Fruit fly (Drosophila melanogaster) whole organism, prepupa: Measurements from ENCODE around the gene scf.
A peak's percentile ranks its signal among the peaks of the same experiment; 100 is the strongest.

Source experiments
- Blimp-1 ChIP-seq: fragments of 200-800 bp; sonication (Bioruptor generic); optimal IDR thresholded peaks from 3 replicates; lab custom pipeline; 2017; ENCODE audit warnings: missing biosample characterization, missing genetic modification characterization, mild to moderate bottlenecking, moderate library complexity, missing genetic modification reagents
- CG15336 ChIP-seq: fragments of 200-800 bp; sonication (Bioruptor generic); IDR thresholded peaks from 2 replicates; pipeline ENCODE4 v1.3.6; 2022; ENCODE audit warnings: missing biosample characterization, missing genetic modification characterization
- CG1621 ChIP-seq: fragments of 200-800 bp; sonication (Bioruptor generic); optimal IDR thresholded peaks from 3 replicates; lab custom pipeline; 2018; ENCODE audit warnings: missing biosample characterization, mild to moderate bottlenecking, missing genetic modification characterization
- CG16779 ChIP-seq: fragments of 200-800 bp; sonication (Bioruptor generic); optimal IDR thresholded peaks from 3 replicates; lab custom pipeline; 2017; ENCODE audit warnings: missing biosample characterization, mild to moderate bottlenecking, missing genetic modification characterization
- CG3032 ChIP-seq: fragments of 200-800 bp; optimal IDR thresholded peaks from 2 replicates; lab custom pipeline; 2019; ENCODE audit warnings: missing biosample characterization, mild to moderate bottlenecking, missing genetic modification characterization, moderate library complexity
- CG31627 ChIP-seq: fragments of 200-800 bp; sonication (Bioruptor generic); optimal IDR thresholded peaks from 3 replicates; lab custom pipeline; 2016; ENCODE audit warnings: missing biosample characterization, missing genetic modification characterization
- CG34406 ChIP-seq: fragments of 200-800 bp; sonication (Bioruptor generic); optimal IDR thresholded peaks from 3 replicates; lab custom pipeline; 2016; ENCODE audit warnings: missing biosample characterization, missing genetic modification characterization
- CG6792 ChIP-seq: fragments of 200-800 bp; sonication (Bioruptor generic); optimal IDR thresholded peaks from 3 replicates; lab custom pipeline; 2016; ENCODE audit warnings: missing biosample characterization, missing genetic modification characterization
- CG6854 ChIP-seq: fragments of 200-800 bp; sonication (Bioruptor generic); optimal IDR thresholded peaks from 2 replicates; lab custom pipeline; 2017; ENCODE audit warnings: missing biosample characterization, mild to moderate bottlenecking, missing genetic modification characterization
- CG7368 ChIP-seq: fragments of 200-800 bp; sonication (Bioruptor generic); optimal IDR thresholded peaks from 3 replicates; lab custom pipeline; 2016; ENCODE audit warnings: missing biosample characterization, missing genetic modification characterization
- CG8632 ChIP-seq: fragments of 200-800 bp; sonication (Bioruptor generic); optimal IDR thresholded peaks from 3 replicates; lab custom pipeline; 2016; ENCODE audit warnings: missing biosample characterization, missing genetic modification characterization
- Eip78C ChIP-seq: fragments of 200-800 bp; sonication (Bioruptor generic); peaks from one replicate; lab custom pipeline; 2016; ENCODE audit warnings: missing biosample characterization, missing genetic modification characterization
- Gug ChIP-seq: fragments of 200-800 bp; sonication (Bioruptor generic); IDR thresholded peaks from 2 replicates; pipeline ENCODE4 v1.3.6; 2022; ENCODE audit warnings: missing biosample characterization, missing genetic modification characterization
- Hr38 ChIP-seq: sonication (Bioruptor generic); optimal IDR thresholded peaks from 2 replicates; lab custom pipeline; 2016; ENCODE audit warnings: missing biosample characterization, missing genetic modification characterization
- Hr4 ChIP-seq: fragments of 200-800 bp; sonication (Bioruptor generic); optimal IDR thresholded peaks from 3 replicates; lab custom pipeline; 2016; ENCODE audit warnings: missing biosample characterization, missing genetic modification characterization
- Lpt ChIP-seq: fragments of 200-800 bp; sonication (Bioruptor generic); optimal IDR thresholded peaks from 3 replicates; lab custom pipeline; 2016; ENCODE audit warnings: missing biosample characterization, missing genetic modification characterization
- OdsH ChIP-seq: fragments of 200-800 bp; sonication (Bioruptor generic); optimal IDR thresholded peaks from 3 replicates; lab custom pipeline; 2016; ENCODE audit warnings: missing biosample characterization, missing genetic modification characterization
- Sox102F ChIP-seq: fragments of 200-800 bp; sonication (Bioruptor generic); optimal IDR thresholded peaks from 2 replicates; lab custom pipeline; 2016; ENCODE audit warnings: missing biosample characterization, mild to moderate bottlenecking, missing genetic modification characterization
- Sox14 ChIP-seq: fragments of 200-800 bp; sonication (Bioruptor generic); optimal IDR thresholded peaks from 3 replicates; lab custom pipeline; 2016; ENCODE audit warnings: missing biosample characterization, missing genetic modification characterization
- achi ChIP-seq: fragments of 200-800 bp; sonication (Bioruptor generic); optimal IDR thresholded peaks from 3 replicates; lab custom pipeline; 2016; ENCODE audit warnings: missing biosample characterization, missing genetic modification characterization
- acj6 ChIP-seq: fragments of 200-800 bp; sonication (Bioruptor generic); optimal IDR thresholded peaks from 3 replicates; lab custom pipeline; 2016; ENCODE audit warnings: missing biosample characterization, missing genetic modification characterization
- cyc ChIP-seq: fragments of 200-800 bp; sonication (Bioruptor generic); optimal IDR thresholded peaks from 3 replicates; lab custom pipeline; 2016; ENCODE audit warnings: missing biosample characterization, missing genetic modification characterization
- eg ChIP-seq: fragments of 200-800 bp; sonication (Bioruptor generic); IDR thresholded peaks from 3 replicates; pipeline ENCODE4 v1.3.6; 2022; ENCODE audit warnings: missing biosample characterization, missing genetic modification characterization
- esn ChIP-seq: fragments of 200-800 bp; sonication (Bioruptor generic); optimal IDR thresholded peaks from 2 replicates; lab custom pipeline; 2016; ENCODE audit warnings: missing biosample characterization, mild to moderate bottlenecking, missing genetic modification characterization, moderate library complexity
- fkh ChIP-seq: fragments of 200-800 bp; sonication (Bioruptor generic); optimal IDR thresholded peaks from 3 replicates; lab custom pipeline; 2017; ENCODE audit warnings: missing biosample characterization, mild to moderate bottlenecking, missing genetic modification characterization, moderate library complexity
- spab ChIP-seq: fragments of 200-800 bp; sonication (Bioruptor generic); optimal IDR thresholded peaks from 2 replicates; lab custom pipeline; 2017; ENCODE audit warnings: missing biosample characterization, mild to moderate bottlenecking, missing genetic modification characterization, missing genetic modification reagents
- svp ChIP-seq: fragments of 200-800 bp; sonication (Bioruptor generic); peaks from one replicate; lab custom pipeline; 2016; ENCODE audit warnings: missing biosample characterization, missing genetic modification characterization
- topi ChIP-seq: fragments of 200-800 bp; sonication (Bioruptor generic); optimal IDR thresholded peaks from 3 replicates; lab custom pipeline; 2016; ENCODE audit warnings: missing biosample characterization, missing genetic modification characterization
- vri ChIP-seq: fragments of 200-800 bp; sonication (Bioruptor generic); optimal IDR thresholded peaks from 3 replicates; lab custom pipeline; 2016; ENCODE audit warnings: missing biosample characterization, mild to moderate bottlenecking, missing genetic modification characterization

scf gene

DNA sequence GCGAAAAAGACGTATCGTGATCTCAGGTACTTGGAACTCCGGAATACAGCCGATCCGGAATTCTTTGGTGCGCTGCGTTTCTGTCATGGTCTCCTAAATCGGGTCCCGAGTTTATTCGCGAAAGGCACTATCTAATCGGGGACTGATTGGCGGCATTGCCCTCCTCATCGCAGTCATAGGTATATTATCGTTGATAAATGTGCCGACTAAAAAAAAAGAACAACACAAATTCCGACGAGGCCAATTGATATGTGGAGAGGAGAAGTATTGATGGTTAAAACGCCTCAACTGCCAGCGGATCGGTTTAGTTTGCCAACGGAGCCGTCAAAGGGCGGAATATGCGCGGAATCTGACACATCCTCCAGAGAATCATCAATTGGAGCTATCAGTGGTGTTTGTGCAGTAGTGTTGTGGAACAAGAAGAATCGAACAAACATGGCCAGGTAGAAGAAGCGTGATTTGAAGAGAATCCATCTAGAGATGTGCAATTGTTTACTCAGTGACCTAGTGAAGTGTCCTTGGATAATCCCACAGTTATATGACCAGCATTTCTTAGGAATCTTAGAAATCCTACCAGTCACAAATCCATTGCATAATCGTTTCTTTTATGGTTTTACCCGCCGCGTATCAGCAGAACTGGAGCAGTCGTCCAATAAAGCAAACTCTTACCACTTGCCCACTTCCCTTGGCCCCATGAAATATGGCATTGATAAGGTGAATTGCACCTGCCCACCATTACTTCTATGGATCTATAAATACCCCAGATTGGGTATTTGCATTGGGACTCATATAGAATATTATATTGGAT, 26.6 kb downstream of the scf start:
- TF ChIP-seq vri (GFP tag; lab: Kevin White, UChicago): peak; percentile 97
- no peak for TF ChIP-seq Hr38 (GFP tag; lab: Kevin White, UChicago)

DNA sequence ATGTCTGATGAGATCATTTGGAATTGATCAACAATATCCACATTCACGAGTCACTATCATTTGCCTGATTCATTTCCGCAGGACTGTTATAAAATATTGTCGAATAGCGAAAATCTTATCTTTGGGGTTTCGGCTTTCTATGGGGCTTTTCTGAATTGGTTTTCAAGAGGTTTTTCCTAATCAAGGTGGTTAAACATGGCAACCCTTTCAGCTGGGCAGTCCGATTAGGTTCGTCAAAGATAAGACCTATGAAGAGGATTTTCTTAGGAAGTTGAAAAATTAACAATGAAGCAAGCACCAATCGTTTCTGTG, 27.1 kb downstream of the scf start:
- TF ChIP-seq acj6 (no peak), CG31627 (GFP tag; lab: Kevin White, UChicago) (no peak), CG16779 (tag; lab: Kevin White, UChicago) (no peak), vri (GFP tag; lab: Kevin White, UChicago) (peak; percentile 58), CG15336 (GFP tag; lab: Robert Waterston, UW) (no peak), CG6854 (no peak), svp (GFP tag; lab: Kevin White, UChicago) (no peak)
- TF ChIP-seq, all 60 proteins: peak for 1

DNA sequence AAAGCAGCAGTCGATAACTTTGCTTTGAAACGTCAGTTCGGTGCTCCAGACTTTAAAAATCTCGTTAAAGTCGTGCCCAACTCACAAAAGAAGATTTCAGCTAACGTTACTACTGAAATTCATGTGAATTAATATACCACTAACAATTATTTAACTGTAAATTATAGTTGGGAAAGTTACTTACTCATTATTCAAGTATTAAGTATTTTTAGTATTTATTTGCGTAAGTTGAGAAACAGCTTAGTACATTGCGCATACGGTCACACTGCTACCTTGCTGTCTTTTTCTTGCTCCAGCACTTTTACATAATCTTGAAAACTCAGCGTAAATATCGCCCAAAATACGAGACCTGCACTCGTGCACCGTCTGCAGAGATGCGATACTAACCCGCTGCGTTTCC, 31.3 kb downstream of the scf start, which contains the start of gene ND-ACP:
Gene ND-ACP (plus strand): TSS at position 226 of the 400 bp plus-strand sequence.
- TF ChIP-seq achi (GFP tag; lab: Kevin White, UChicago): peak; percentile 83
- no peak for TF ChIP-seq CG1621
- TF ChIP-seq Hr38 (GFP tag; lab: Kevin White, UChicago): no peak
- TF ChIP-seq vri (GFP tag; lab: Kevin White, UChicago): peak; percentile 66
- TF ChIP-seq fkh: no peak

DNA sequence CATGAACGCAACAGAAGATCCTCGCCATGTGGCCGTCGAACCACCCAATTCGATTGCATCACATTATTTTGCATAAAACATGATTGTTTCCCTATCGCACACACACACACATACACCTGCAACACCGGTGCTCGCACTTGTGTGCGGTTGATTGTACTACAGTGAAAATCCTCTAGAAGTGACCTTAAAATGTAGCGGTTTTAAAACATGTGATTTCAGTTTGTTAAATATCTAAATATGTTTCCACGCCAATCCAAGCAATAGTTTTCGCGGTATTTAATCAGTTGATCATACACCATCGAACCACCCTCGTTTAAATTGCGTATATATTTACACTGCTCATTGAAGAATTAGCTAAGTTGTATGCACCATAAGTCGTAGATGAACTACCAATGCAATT, 31.9 kb downstream of the scf start:
- peak; percentile 10 for TF ChIP-seq achi (GFP tag; lab: Kevin White, UChicago)
- TF ChIP-seq CG34406 (GFP tag; lab: Kevin White, UChicago): no peak
- TF ChIP-seq CG6792: no peak
- TF ChIP-seq CG16779 (tag; lab: Kevin White, UChicago): no peak
- peak; percentile 61 for TF ChIP-seq Eip78C
- TF ChIP-seq topi (GFP tag; lab: Kevin White, UChicago): no peak
- TF ChIP-seq eg (GFP tag; lab: Robert Waterston, UW): 0 out of 3 replicates have a peak, but pooled peaks have one; percentile 34
- no peak for TF ChIP-seq CG7368
- no peak for TF ChIP-seq spab (GFP tag; lab: Kevin White, UChicago)
- no peak for TF ChIP-seq cyc (GFP tag; lab: Kevin White, UChicago)
- TF ChIP-seq CG31627 (GFP tag; lab: Kevin White, UChicago): peak; percentile 21
- TF ChIP-seq Sox14 (GFP tag; lab: Kevin White, UChicago): no peak
- TF ChIP-seq CG3032 (tag; lab: Kevin White, UChicago): no peak
- TF ChIP-seq Blimp-1 (GFP tag; lab: Kevin White, UChicago): no peak
- TF ChIP-seq esn (GFP tag; lab: Kevin White, UChicago): peak; percentile 29
- no peak for TF ChIP-seq Hr38 (GFP tag; lab: Kevin White, UChicago)
- no peak for TF ChIP-seq Gug (GFP tag; lab: Robert Waterston, UW)

DNA sequence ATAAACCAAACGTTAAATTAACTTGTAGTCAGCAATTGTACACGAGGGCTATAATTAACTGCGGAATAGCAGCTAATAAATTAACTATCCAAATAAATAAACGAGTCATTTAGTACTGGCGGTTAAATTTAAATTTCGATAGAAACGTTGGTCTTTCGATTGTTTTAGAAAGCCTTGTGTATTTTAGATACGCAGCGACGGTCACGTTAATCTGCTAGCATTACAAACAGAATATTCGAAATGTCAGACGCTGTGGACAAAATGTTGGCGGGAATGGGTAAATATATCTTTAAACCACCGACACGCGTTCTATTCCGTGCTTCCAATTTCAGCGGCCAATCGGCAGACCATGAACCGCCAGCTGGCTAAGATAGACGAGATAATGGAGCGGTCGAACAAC, 33.1 kb downstream of the scf start, which contains the start of gene msd1:
Gene msd1 (plus strand): TSS at position 203 of the 400 bp plus-strand sequence.
- TF ChIP-seq fkh (peak; percentile 40), CG6792 (no peak)

DNA sequence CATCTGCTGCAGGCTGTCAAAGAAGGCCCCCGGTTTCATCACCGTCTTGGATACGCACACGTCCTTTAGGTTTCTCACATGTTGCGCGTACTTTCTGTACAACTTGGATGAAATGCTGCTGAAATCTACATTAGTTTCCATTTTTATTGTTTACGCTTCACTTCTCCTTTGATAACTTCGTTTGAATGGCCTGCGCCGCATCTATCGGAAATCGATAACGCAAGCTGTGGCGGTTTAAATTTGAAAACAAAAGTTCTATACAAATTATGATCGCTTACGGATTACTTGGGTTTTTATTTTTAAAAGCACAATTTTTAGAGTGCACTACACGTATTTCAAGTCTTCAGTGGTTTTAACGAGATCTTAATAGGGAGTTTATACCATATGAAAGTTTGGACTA, 34.5 kb downstream of the scf start, which contains the start of gene msd5:
Gene msd5 (minus strand): TSS at position 174 of the 400 bp plus-strand sequence.
- no peak for TF ChIP-seq vri (GFP tag; lab: Kevin White, UChicago)
- TF ChIP-seq CG8632 (GFP tag; lab: Kevin White, UChicago): no peak
- TF ChIP-seq Lpt (GFP tag; lab: Kevin White, UChicago): no peak
- no peak for TF ChIP-seq Hr4
- no peak for TF ChIP-seq OdsH (GFP tag; lab: Kevin White, UChicago)
- TF ChIP-seq Sox102F (GFP tag; lab: Kevin White, UChicago): no peak
- no peak for TF ChIP-seq CG1621
- no peak for TF ChIP-seq CG6854
- no peak for TF ChIP-seq Sox14 (GFP tag; lab: Kevin White, UChicago)
- TF ChIP-seq achi (GFP tag; lab: Kevin White, UChicago): no peak
